Fruit fly (Drosophila melanogaster) S2 (cell line): ENCODE measurements around the gene CG12581.

Experiments
- CG8478 ChIP-seq: fragments of >200 bp; optimal IDR thresholded peaks from 2 replicates; lab custom pipeline; 2018
- CTCF ChIP-seq, 2 experiments: fragments of >200 bp; optimal IDR thresholded peaks; 2 replicates each; lab custom pipeline; 2018

DNA sequence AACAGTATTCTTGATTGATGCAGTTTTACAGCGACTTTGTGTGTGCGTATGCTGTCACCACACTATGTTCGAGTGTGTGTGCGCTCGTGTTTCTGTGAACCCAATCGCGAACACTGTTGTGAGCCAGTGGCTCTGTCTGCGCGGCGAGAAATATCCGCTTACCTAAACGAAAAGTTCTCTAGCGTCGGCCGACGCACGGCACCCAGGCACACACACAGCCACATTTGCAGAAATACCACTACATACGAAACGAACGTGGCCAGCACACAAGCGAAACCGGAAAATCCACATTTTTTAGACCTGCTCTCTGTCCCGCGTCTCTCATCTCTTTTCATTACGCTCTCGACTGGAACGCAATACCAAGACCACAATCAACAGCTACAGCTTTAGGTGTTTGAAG is 543 bp downstream of the CG12581 start:
- TF ChIP-seq CG8478 (lab: Kevin White, UChicago) (no peak), CTCF (optimal IDR thresholded peaks at IDR 0.05; lab: Kevin White, UChicago) (no peak)
